Fruit fly (Drosophila melanogaster): ENCODE measurements around the gene mib2.

dm6 chr2L:19015628-19016027, 18.6 kb upstream of the mib2 start:
- no peak for TF ChIP-seq ttk (optimal IDR thresholded peaks at IDR 0.05)
- no peak for TF ChIP-seq insv (optimal IDR thresholded peaks at IDR 0.05)
- TF ChIP-seq psq (optimal IDR thresholded peaks at IDR 0.05), result no peak
- TF ChIP-seq Sin3A (optimal IDR thresholded peaks at IDR 0.05), result no peak
